ENCODE assay signal across 4 fruit fly cellular contexts in genomic region chr3L:10767181-10768095, dm6.
TF ChIP-seq lines count a peak whose summit lies in the region.

No protein-coding gene starts in this region.

- no peak for TF ChIP-seq CTCF in whole organism, embryonic (GFP tag; optimal IDR thresholded peaks at IDR 0.05; lab: Kevin White, UChicago)

TF ChIP-seq in whole organism, embryonic, 481 proteins besides CTCF, POLR2A, EP300 and RAD21 (continues in another document):
- no peak for TF ChIP-seq ap (GFP tag; IDR thresholded peaks at IDR 0.05; lab: Robert Waterston, UW)
- TF ChIP-seq Atf6 (GFP tag; IDR thresholded peaks at IDR 0.05; lab: Robert Waterston, UW) = no peak
- TF ChIP-seq dan (GFP tag; IDR thresholded peaks at IDR 0.05; lab: Robert Waterston, UW) = no peak
- peak; percentile 73 for TF ChIP-seq CG15601 (tag; optimal IDR thresholded peaks at IDR 0.05; lab: Kevin White, UChicago)
- TF ChIP-seq CG18619 (GFP tag; optimal IDR thresholded peaks at IDR 0.05; lab: Kevin White, UChicago) = no peak
- no peak for TF ChIP-seq NFAT (GFP tag; IDR thresholded peaks at IDR 0.05; lab: Robert Waterston, UW)
- TF ChIP-seq cato (GFP tag; optimal IDR thresholded peaks at IDR 0.05; lab: Kevin White, UChicago; ENCODE audit: borderline replicate concordance) = no peak
- TF ChIP-seq HHEX (GFP tag; optimal IDR thresholded peaks at IDR 0.05; lab: Kevin White, UChicago) = no peak
- TF ChIP-seq CG6272 (GFP tag; IDR thresholded peaks at IDR 0.05; lab: Robert Waterston, UW) = no peak
- TF ChIP-seq jigr1 (GFP tag; IDR thresholded peaks at IDR 0.05; lab: Robert Waterston, UW) = no peak
- no peak for TF ChIP-seq CG4617 (GFP tag; optimal IDR thresholded peaks at IDR 0.05; lab: Kevin White, UChicago; ENCODE audit: borderline replicate concordance)
- TF ChIP-seq Mes4 (GFP tag; optimal IDR thresholded peaks at IDR 0.05; lab: Kevin White, UChicago) = no peak
- peak; percentile 77 for TF ChIP-seq CG2678 (tag; optimal IDR thresholded peaks at IDR 0.05; lab: Kevin White, UChicago)
- no peak for TF ChIP-seq CG4328 (GFP tag; optimal IDR thresholded peaks at IDR 0.05; lab: Kevin White, UChicago)
- no peak for TF ChIP-seq hth (optimal IDR thresholded peaks at IDR 0.05; lab: Kevin White, UChicago)
- no peak for TF ChIP-seq CG4404 (GFP tag; IDR thresholded peaks at IDR 0.05; lab: Robert Waterston, UW)
- TF ChIP-seq stc (GFP tag; IDR thresholded peaks at IDR 0.05; lab: Robert Waterston, UW) = no peak
- no peak for TF ChIP-seq zf30C (GFP tag; optimal IDR thresholded peaks at IDR 0.05; lab: Kevin White, UChicago)
- no peak for TF ChIP-seq corto (GFP tag; optimal IDR thresholded peaks at IDR 0.05; lab: Kevin White, UChicago)
- no peak for TF ChIP-seq CG15479 (GFP tag; optimal IDR thresholded peaks at IDR 0.05; lab: Kevin White, UChicago)
- TF ChIP-seq Opbp (GFP tag; IDR thresholded peaks at IDR 0.05; lab: Robert Waterston, UW; ENCODE audit: partially characterized antibody) = no peak
- TF ChIP-seq Myb (GFP tag; optimal IDR thresholded peaks at IDR 0.05; lab: Kevin White, UChicago) = no peak
- TF ChIP-seq pnt (GFP tag; optimal IDR thresholded peaks at IDR 0.05; lab: Kevin White, UChicago) = no peak
- TF ChIP-seq CG10565 (GFP tag; optimal IDR thresholded peaks at IDR 0.05; lab: Kevin White, UChicago) = no peak

TF ChIP-seq in whole organism, prepupa, 60 proteins besides CTCF, POLR2A, EP300 and RAD21 (continues in another document):
- peak; percentile 34 for TF ChIP-seq Lpt (GFP tag; optimal IDR thresholded peaks at IDR 0.05; lab: Kevin White, UChicago)
- peak; percentile 16 for TF ChIP-seq fd59A (GFP tag; optimal IDR thresholded peaks at IDR 0.05; lab: Kevin White, UChicago)
- peak; percentile 76 for TF ChIP-seq CG4318 (GFP tag; optimal IDR thresholded peaks at IDR 0.05; lab: Kevin White, UChicago)
- no peak for TF ChIP-seq Hr38 (GFP tag; optimal IDR thresholded peaks at IDR 0.05; lab: Kevin White, UChicago)
- TF ChIP-seq CG6792 (GFP tag; optimal IDR thresholded peaks at IDR 0.05; lab: Kevin White, UChicago) = peak; percentile 11
- TF ChIP-seq CG9139 (GFP tag; optimal IDR thresholded peaks at IDR 0.05; lab: Kevin White, UChicago) = peak; percentile 18
- peak; percentile 30 for TF ChIP-seq svp (GFP tag; lab: Kevin White, UChicago)
- no peak; the same call in 2 of the 3 replicates for TF ChIP-seq eg (GFP tag; IDR thresholded peaks at IDR 0.05; lab: Robert Waterston, UW)
- no peak for TF ChIP-seq Blimp-1 (GFP tag; optimal IDR thresholded peaks at IDR 0.05; lab: Kevin White, UChicago)
- TF ChIP-seq CG11294 (GFP tag; IDR thresholded peaks at IDR 0.05; lab: Robert Waterston, UW) = no peak
- no peak for TF ChIP-seq fd85E (GFP tag; optimal IDR thresholded peaks at IDR 0.05; lab: Kevin White, UChicago)
- TF ChIP-seq CG8632 (GFP tag; optimal IDR thresholded peaks at IDR 0.05; lab: Kevin White, UChicago) = peak; percentile 8
- peak; percentile 86 for TF ChIP-seq CG32006 (GFP tag; optimal IDR thresholded peaks at IDR 0.05; lab: Kevin White, UChicago)
- TF ChIP-seq CG11902 (GFP tag; optimal IDR thresholded peaks at IDR 0.05; lab: Kevin White, UChicago) = no peak
- no peak for TF ChIP-seq spab (GFP tag; optimal IDR thresholded peaks at IDR 0.05; lab: Kevin White, UChicago)
- TF ChIP-seq topi (GFP tag; optimal IDR thresholded peaks at IDR 0.05; lab: Kevin White, UChicago) = no peak
- TF ChIP-seq vri (GFP tag; optimal IDR thresholded peaks at IDR 0.05; lab: Kevin White, UChicago) = no peak
- peak; percentile 1 to 22 for TF ChIP-seq ss (GFP tag; optimal IDR thresholded peaks at IDR 0.05; lab: Kevin White, UChicago)
- TF ChIP-seq CG6163 (GFP tag; IDR thresholded peaks at IDR 0.05; lab: Robert Waterston, UW) = peak; percentile 28; the same call in 1 of the 3 replicates
- TF ChIP-seq Sox102F (GFP tag; optimal IDR thresholded peaks at IDR 0.05; lab: Kevin White, UChicago) = no peak
- no peak for TF ChIP-seq CG7368 (GFP tag; optimal IDR thresholded peaks at IDR 0.05; lab: Kevin White, UChicago)
- TF ChIP-seq dsx (GFP tag; optimal IDR thresholded peaks at IDR 0.05; lab: Kevin White, UChicago; ENCODE audit: poor library complexity, severe bottlenecking) = peak; percentile 44
- TF ChIP-seq OdsH (GFP tag; optimal IDR thresholded peaks at IDR 0.05; lab: Kevin White, UChicago) = peak; percentile 38
- no peak for TF ChIP-seq dac (GFP tag; optimal IDR thresholded peaks at IDR 0.05; lab: Kevin White, UChicago)

TF ChIP-seq in whole organism, pupa, 21 proteins besides CTCF, POLR2A, EP300 and RAD21:
- TF ChIP-seq CG34367 (tag; optimal IDR thresholded peaks at IDR 0.05; lab: Kevin White, UChicago) (peak; percentile 37), CG8301 (tag; optimal IDR thresholded peaks at IDR 0.05; lab: Kevin White, UChicago) (peak; percentile 73), Ets98B (GFP tag; IDR thresholded peaks at IDR 0.05; lab: Robert Waterston, UW) (no peak), Snoo (tag; optimal IDR thresholded peaks at IDR 0.05; lab: Kevin White, UChicago) (no peak), CG15710 (tag; optimal IDR thresholded peaks at IDR 0.05; lab: Kevin White, UChicago) (peak; percentile 62), CG13204 (GFP tag; optimal IDR thresholded peaks at IDR 0.05; lab: Kevin White, UChicago) (peak; percentile 41), Pif1A (GFP tag; optimal IDR thresholded peaks at IDR 0.05; lab: Kevin White, UChicago) (no peak), Pif1B (GFP tag; optimal IDR thresholded peaks at IDR 0.05; lab: Kevin White, UChicago) (peak; percentile 18), fd96Ca (GFP tag; IDR thresholded peaks at IDR 0.05; lab: Robert Waterston, UW) (0 out of 3 replicates have a peak, but pooled peaks have one; percentile 22), D1 (tag; optimal IDR thresholded peaks at IDR 0.05; lab: Kevin White, UChicago) (no peak), CG14655 (GFP tag; optimal IDR thresholded peaks at IDR 0.05; lab: Kevin White, UChicago) (peak; percentile 78), gl (tag; optimal IDR thresholded peaks at IDR 0.05; lab: Kevin White, UChicago) (peak; percentile 20), CG17806 (tag; optimal IDR thresholded peaks at IDR 0.05; lab: Kevin White, UChicago) (peak; percentile 60), CG8159 (tag; optimal IDR thresholded peaks at IDR 0.05; lab: Kevin White, UChicago) (peak; percentile 68), CG10348 (GFP tag; IDR thresholded peaks at IDR 0.05; lab: Robert Waterston, UW) (no peak), CG9948 (tag; optimal IDR thresholded peaks at IDR 0.05; lab: Kevin White, UChicago) (peak; percentile 72)

TF ChIP-seq in whole organism, wandering third instar larva, 38 proteins besides CTCF, POLR2A, EP300 and RAD21:
- TF ChIP-seq Dfd (GFP tag; optimal IDR thresholded peaks at IDR 0.05; lab: Kevin White, UChicago) (no peak), Sp1 (GFP tag; optimal IDR thresholded peaks at IDR 0.05; lab: Kevin White, UChicago) (peak; percentile 8)
TF ChIP-seq in whole organism, wandering third instar larva: peak in this region for 1.

Comparison
In these comparisons a context has a peak if more than half of its experiments do, and no peak if none do; other contexts are left out.
1. Of the 7 proteins assayed by ChIP-seq in both whole organism, embryonic and whole organism, prepupa: peak only in whole organism, embryonic: Blimp-1 and Sox102F; only in whole organism, prepupa: CG16779 and Lpt; in both: none; in neither: 3.